Worm (Caenorhabditis elegans) whole organism, young adult: Measurements from ENCODE around the gene C28C12.1.

Experiments used
- B0019.2 ChIP-seq: fragments of 200-800 bp; sonication (Bioruptor generic); conservative IDR thresholded peaks from 2 replicates; pipeline ENCODE4 v1.3.6; 2022; ENCODE audit warnings: missing genetic modification reagents, missing genetic modification characterization, missing compliant biosample characterization
- F49E8.2 ChIP-seq: sonication (generic microtip); optimal IDR thresholded peaks from 3 replicates; lab custom pipeline; 2017; ENCODE audit warnings: missing genetic modification characterization, mild to moderate bottlenecking, missing compliant biosample characterization, antibody characterized with exemption, moderate library complexity; ENCODE audit not compliant: insufficient read depth
- Y53F4B.3 ChIP-seq: fragments of 200-800 bp; sonication (Bioruptor generic); IDR thresholded peaks from 2 replicates; pipeline ENCODE4 v1.3.6; 2022; ENCODE audit warnings: missing genetic modification reagents, missing genetic modification characterization, missing compliant biosample characterization
- Y53G8AR.9 ChIP-seq: fragments of 200-800 bp; sonication (Bioruptor generic); conservative IDR thresholded peaks from 2 replicates; pipeline ENCODE4 v1.3.6; 2022; ENCODE audit warnings: missing genetic modification reagents, missing genetic modification characterization, missing compliant biosample characterization
- Y79H2A.3 ChIP-seq: fragments of 200-800 bp; sonication (Bioruptor generic); conservative IDR thresholded peaks from 2 replicates; pipeline ENCODE4 v1.3.6; 2022; ENCODE audit warnings: missing genetic modification reagents, missing genetic modification characterization, missing compliant biosample characterization
- Y95B8A.8 ChIP-seq: fragments of 200-800 bp; sonication (Bioruptor generic); IDR thresholded peaks from 2 replicates; pipeline ENCODE4 v1.3.6; 2022; ENCODE audit warnings: missing genetic modification reagents, missing genetic modification characterization, missing compliant biosample characterization
- akir-1 ChIP-seq: fragments of 200-800 bp; sonication (Bioruptor generic); optimal IDR thresholded peaks from 2 replicates; lab custom pipeline; 2018; ENCODE audit warnings: mild to moderate bottlenecking, missing genetic modification characterization, moderate library complexity, missing compliant biosample characterization
- atf-7 ChIP-seq: sonication (generic microtip); optimal IDR thresholded peaks from 2 replicates; lab custom pipeline; 2017; ENCODE audit warnings: mild to moderate bottlenecking, missing genetic modification characterization, missing compliant biosample characterization
- bed-2 ChIP-seq: fragments of 200-800 bp; sonication (Bioruptor generic); IDR thresholded peaks from 2 replicates; pipeline ENCODE4 v1.3.6; 2022; ENCODE audit warnings: missing genetic modification reagents, missing genetic modification characterization, missing compliant biosample characterization
- cebp-1 ChIP-seq, 2 experiments: fragments of 200-800 bp in 1 of 2; sonication (Bioruptor generic) in 1 of 2; sonication (generic microtip) in 1 of 2; IDR thresholded peaks in 1 of 2; optimal IDR thresholded peaks in 1 of 2; 2 replicates each; pipeline versions ENCODE4 v1.3.6 to Lab custom; 2017 to 2022; ENCODE audit warnings: missing compliant biosample characterization in 2 of 2, missing genetic modification characterization in 2 of 2, mild to moderate bottlenecking in 1 of 2, missing genetic modification reagents in 1 of 2, moderate library complexity in 1 of 2
- cebp-2 ChIP-seq: fragments of 200-800 bp; sonication (Bioruptor generic); IDR thresholded peaks from 2 replicates; pipeline ENCODE4 v1.3.6; 2022; ENCODE audit warnings: missing genetic modification characterization, missing compliant biosample characterization
- ceh-100 ChIP-seq: fragments of 200-800 bp; sonication (Bioruptor generic); IDR thresholded peaks from 2 replicates; pipeline ENCODE4 v1.3.6; 2022; ENCODE audit warnings: missing genetic modification reagents, missing genetic modification characterization, missing compliant biosample characterization
- ceh-79 ChIP-seq: sonication (generic microtip); optimal IDR thresholded peaks from 2 replicates; lab custom pipeline; 2017; ENCODE audit warnings: mild to moderate bottlenecking, missing genetic modification characterization, missing compliant biosample characterization
- dox-1 ChIP-seq: fragments of 200-800 bp; sonication (Bioruptor generic); IDR thresholded peaks from 2 replicates; pipeline ENCODE4 v1.3.6; 2022; ENCODE audit warnings: missing genetic modification reagents, missing genetic modification characterization, missing compliant biosample characterization
- efl-1 ChIP-seq: fragments of 150-350 bp; optimal IDR thresholded peaks from 2 replicates; lab custom pipeline; 2014; ENCODE audit warnings: missing biosample characterization, missing genetic modification reagents, missing genetic modification characterization
- ekl-4 ChIP-seq: fragments of 200-800 bp; sonication (Bioruptor generic); IDR thresholded peaks from 2 replicates; pipeline ENCODE4 v1.3.6; 2022; ENCODE audit warnings: missing genetic modification reagents, missing genetic modification characterization, missing compliant biosample characterization
- ets-4 ChIP-seq: fragments of 200-800 bp; sonication (Bioruptor generic); optimal IDR thresholded peaks from 2 replicates; lab custom pipeline; 2018; ENCODE audit warnings: mild to moderate bottlenecking, missing genetic modification characterization, missing compliant biosample characterization
- fkh-3 ChIP-seq: sonication (generic microtip); optimal IDR thresholded peaks from 2 replicates; lab custom pipeline; 2016; ENCODE audit warnings: mild to moderate bottlenecking, missing genetic modification characterization, missing compliant biosample characterization
- hmg-1.2 ChIP-seq: fragments of 200-800 bp; sonication (Bioruptor generic); IDR thresholded peaks from 2 replicates; pipeline ENCODE4 v1.3.6; 2022; ENCODE audit warnings: missing genetic modification reagents, missing genetic modification characterization, missing compliant biosample characterization
- lag-1 ChIP-seq: fragments of 200-800 bp; sonication (Bioruptor generic); IDR thresholded peaks from 2 replicates; pipeline ENCODE4 v1.3.6; 2022; ENCODE audit warnings: missing genetic modification reagents, missing genetic modification characterization, missing compliant biosample characterization
- let-607 ChIP-seq, 2 experiments: fragments of 200-800 bp in 1 of 2; sonication (Bioruptor generic) in 1 of 2; sonication (generic microtip) in 1 of 2; optimal IDR thresholded peaks; 2 replicates each; lab custom pipeline; 2016 to 2018; ENCODE audit warnings: mild to moderate bottlenecking in 2 of 2, missing compliant biosample characterization in 2 of 2, missing genetic modification characterization in 2 of 2, moderate library complexity in 2 of 2, missing genotype in 1 of 2
- lsl-1 ChIP-seq: fragments of 200-800 bp; sonication (Bioruptor generic); optimal IDR thresholded peaks from 2 replicates; lab custom pipeline; 2018; ENCODE audit warnings: mild to moderate bottlenecking, missing genetic modification characterization, moderate library complexity, missing compliant biosample characterization
- madf-8 ChIP-seq: fragments of 200-800 bp; sonication (Bioruptor generic); conservative IDR thresholded peaks from 2 replicates; pipeline ENCODE4 v1.3.6; 2022; ENCODE audit warnings: missing genetic modification reagents, missing genetic modification characterization, missing compliant biosample characterization
- mcd-1 ChIP-seq: fragments of 200-800 bp; sonication (Bioruptor generic); IDR thresholded peaks from 2 replicates; pipeline ENCODE4 v1.3.6; 2022; ENCODE audit warnings: missing genetic modification reagents, missing genetic modification characterization, missing compliant biosample characterization
- mxl-1 ChIP-seq: sonication (generic microtip); optimal IDR thresholded peaks from 2 replicates; lab custom pipeline; 2016; ENCODE audit warnings: missing genetic modification characterization, missing compliant biosample characterization
- nfyb-1 ChIP-seq: fragments of 200-800 bp; sonication (Bioruptor generic); IDR thresholded peaks from 2 replicates; pipeline ENCODE4 v1.3.6; 2022; ENCODE audit warnings: missing genetic modification reagents, missing genetic modification characterization, missing compliant biosample characterization
- nhr-80 ChIP-seq: sonication (generic microtip); optimal IDR thresholded peaks from 2 replicates; lab custom pipeline; 2016; ENCODE audit warnings: missing genetic modification characterization, missing compliant biosample characterization
- rec-8 ChIP-seq, 2 experiments: sonication (generic microtip); optimal IDR thresholded peaks; 2 replicates each; lab custom pipeline; 2016; ENCODE audit warnings: mild to moderate bottlenecking in 2 of 2, missing genetic modification characterization in 2 of 2, missing genetic modification reagents in 2 of 2, missing genotype in 2 of 2, missing biosample characterization in 1 of 2, missing compliant biosample characterization in 1 of 2, moderate library complexity in 1 of 2
- snpc-3.4 ChIP-seq: sonication (generic microtip); optimal IDR thresholded peaks from 2 replicates; lab custom pipeline; 2017; ENCODE audit warnings: missing genetic modification characterization, mild to moderate bottlenecking, missing compliant biosample characterization, antibody characterized with exemption, moderate library complexity, missing genotype, missing genetic modification reagents
- snpc-4 ChIP-seq, 5 experiments: fragments of 150-350 bp in 1 of 5; sonication (generic microtip) in 4 of 5; optimal IDR thresholded peaks; 2 replicates each; lab custom pipeline; 2014 to 2018; ENCODE audit warnings: missing genetic modification characterization in 5 of 5, missing biosample characterization in 3 of 5, antibody characterized with exemption in 2 of 5, mild to moderate bottlenecking in 2 of 5, missing compliant biosample characterization in 2 of 5, missing genotype in 2 of 5, moderate library complexity in 2 of 5, missing genetic modification reagents in 1 of 5
- tbp1 ChIP-seq: fragments of 200-800 bp; sonication (Bioruptor generic); optimal IDR thresholded peaks from 2 replicates; lab custom pipeline; 2018; ENCODE audit warnings: mild to moderate bottlenecking, missing genetic modification characterization, missing compliant biosample characterization
- unc-130 ChIP-seq: sonication (generic microtip); optimal IDR thresholded peaks from 2 replicates; lab custom pipeline; 2016; ENCODE audit warnings: missing genetic modification reagents, missing genetic modification characterization, missing compliant biosample characterization
- ztf-28 ChIP-seq: fragments of 200-800 bp; sonication (Bioruptor generic); IDR thresholded peaks from 2 replicates; pipeline ENCODE4 v1.3.6; 2022; ENCODE audit warnings: missing genetic modification reagents, missing genetic modification characterization, missing compliant biosample characterization
- ztf-3 ChIP-seq: fragments of 200-800 bp; sonication (Bioruptor generic); optimal IDR thresholded peaks from 2 replicates; lab custom pipeline; 2018; ENCODE audit warnings: mild to moderate bottlenecking, missing genetic modification characterization, missing compliant biosample characterization

The C28C12.1 gene

DNA sequence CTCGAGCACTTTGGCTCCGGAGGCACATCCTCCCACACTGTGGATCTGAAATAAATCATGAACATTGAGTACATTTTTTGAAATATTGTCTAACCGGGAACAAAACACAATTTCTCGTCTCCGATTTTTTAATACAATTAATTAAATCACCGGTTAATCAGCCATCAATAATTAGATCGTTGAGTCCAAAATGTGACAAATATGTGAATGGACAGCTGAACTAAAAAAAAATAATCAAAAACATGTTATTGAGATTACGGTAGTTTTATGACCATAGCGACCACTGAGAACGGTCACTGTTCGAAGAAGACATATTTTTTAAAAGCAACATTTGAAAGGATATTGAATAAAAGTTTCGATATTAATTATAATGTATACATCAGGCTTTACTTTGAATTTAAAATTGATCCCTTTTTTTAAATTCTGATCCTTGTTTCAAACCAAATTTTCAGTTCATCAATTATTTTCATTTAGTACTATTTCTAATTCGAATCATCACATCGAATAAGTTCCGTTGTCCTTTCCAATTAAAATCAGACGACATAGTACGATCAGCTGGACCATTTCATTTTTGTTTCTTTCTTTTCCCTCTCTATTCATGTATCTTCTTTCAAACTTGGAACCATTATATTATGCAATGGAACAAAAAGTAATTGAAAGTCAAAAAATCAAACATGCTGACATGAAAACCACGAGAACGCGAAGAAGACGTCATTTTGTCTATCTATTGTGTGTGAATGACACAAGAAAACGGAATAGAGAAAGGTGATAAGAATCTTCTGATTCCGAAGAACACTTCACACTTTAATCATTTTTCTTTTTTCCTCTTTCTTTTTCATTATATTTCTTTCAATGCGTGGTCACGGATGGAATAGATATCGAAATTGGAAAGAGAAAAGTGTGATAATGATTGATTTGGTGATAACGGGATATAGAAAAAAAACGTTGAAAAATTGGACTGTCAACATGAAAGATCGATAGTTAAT, 28.9 kb downstream of the C28C12.1 start (continued):
- TF ChIP-seq fkh-3 (tag; lab: Kevin White, UChicago) (no peak), Y79H2A.3 (GFP tag; lab: Robert Waterston, UW) (no peak), mcd-1 (no peak), lsl-1 (GFP tag; lab: Kevin White, UChicago) (no peak), unc-130 (GFP tag; lab: Kevin White, UChicago) (no peak), let-607 (tag; optimal IDR thresholded peaks at IDR 0.05; lab: Kevin White, UChicago) (peak; percentile 3 to 81), Y53G8AR.9 (GFP tag; lab: Robert Waterston, UW) (no peak), ztf-28 (GFP tag; lab: Robert Waterston, UW) (no peak), ztf-3 (GFP tag; lab: Kevin White, UChicago) (no peak), B0019.2 (GFP tag; lab: Robert Waterston, UW) (no peak), snpc-4 (GFP tag; optimal IDR thresholded peaks at IDR 0.05; lab: Kevin White, UChicago) (no peak), snpc-4 (tag; optimal IDR thresholded peaks at IDR 0.05; lab: Kevin White, UChicago) (no peak), nfyb-1 (GFP tag; lab: Robert Waterston, UW) (0 out of 2 replicates have a peak, but pooled peaks have one; percentile 36), lag-1 (GFP tag; lab: Robert Waterston, UW) (no peak), ceh-100 (GFP tag; lab: Robert Waterston, UW) (no peak), F49E8.2 (no peak), cebp-1 (GFP tag; IDR thresholded peaks at IDR 0.05; lab: Robert Waterston, UW) (no peak), cebp-1 (tag; optimal IDR thresholded peaks at IDR 0.05; lab: Kevin White, UChicago) (peak; percentile 62), mxl-1 (tag; lab: Kevin White, UChicago) (no peak), rec-8 (tag; optimal IDR thresholded peaks at IDR 0.05; lab: Kevin White, UChicago) (no peak)

- TF ChIP-seq dox-1 = 0 out of 2 replicates have a peak, but pooled peaks have one; percentile 24
- TF ChIP-seq nhr-80 (tag; lab: Kevin White, UChicago) = peak; percentile 78
- TF ChIP-seq atf-7 (tag; lab: Kevin White, UChicago) = peak; percentile 40
- TF ChIP-seq let-607 (tag; optimal IDR thresholded peaks at IDR 0.05; lab: Kevin White, UChicago) = peak in 1 of 2 experiments; percentile 7
- TF ChIP-seq akir-1 (GFP tag; lab: Kevin White, UChicago) = no peak
Observed at ce11 chrIV:8532024-8532423, 30.5 kb downstream of the C28C12.1 start.

DNA sequence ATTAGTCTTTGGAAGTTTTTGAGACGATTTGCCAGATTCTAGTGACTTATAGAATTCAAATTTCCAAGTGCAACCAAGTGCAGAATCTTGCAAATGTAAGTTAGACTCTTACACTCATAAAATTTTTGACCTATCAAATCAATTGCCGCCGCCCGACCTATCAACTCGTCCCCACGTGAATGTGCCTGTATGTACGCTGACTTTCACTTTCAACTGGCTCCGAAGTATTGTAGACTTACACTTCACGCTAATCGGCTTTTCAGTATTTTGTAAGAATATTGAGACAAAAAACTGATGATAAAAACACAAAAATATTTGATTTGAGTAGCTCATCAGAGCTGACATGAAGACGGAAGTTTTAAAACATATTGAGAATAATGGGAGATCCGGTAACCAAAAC, 31.3 kb downstream of the C28C12.1 start:
- TF ChIP-seq lsl-1 (GFP tag; lab: Kevin White, UChicago) (no peak), hmg-1.2 (GFP tag; lab: Robert Waterston, UW) (no peak), snpc-3.4 (no peak), cebp-2 (GFP tag; lab: Robert Waterston, UW) (no peak), ets-4 (GFP tag; lab: Kevin White, UChicago) (no peak), ceh-79 (tag; lab: Kevin White, UChicago) (no peak), tbp1 (GFP tag; lab: Kevin White, UChicago) (peak; percentile 13), ekl-4 (no peak), nhr-80 (tag; lab: Kevin White, UChicago) (peak; percentile 62), bed-2 (GFP tag; lab: Robert Waterston, UW) (no peak), nfyb-1 (GFP tag; lab: Robert Waterston, UW) (0 out of 2 replicates have a peak, but pooled peaks have one; percentile 14), ztf-3 (GFP tag; lab: Kevin White, UChicago) (no peak), Y53G8AR.9 (GFP tag; lab: Robert Waterston, UW) (no peak), madf-8 (no peak), Y95B8A.8 (GFP tag; lab: Robert Waterston, UW) (no peak), unc-130 (GFP tag; lab: Kevin White, UChicago) (no peak), efl-1 (GFP tag; lab: Kevin White, UChicago) (no peak), Y53F4B.3 (no peak)
